Worm (Caenorhabditis elegans) whole organism, L4 larva: ENCODE measurements around the gene fubl-2.

Source experiments
- F49E8.2 ChIP-seq: sonication (generic microtip); optimal IDR thresholded peaks from 2 replicates; lab custom pipeline; 2016; ENCODE audit warnings: missing compliant biosample characterization, mild to moderate bottlenecking, missing genetic modification characterization, borderline replicate concordance
- ctbp-1 ChIP-seq: fragments of 200-800 bp; sonication (Bioruptor generic); IDR thresholded peaks from 2 replicates; pipeline ENCODE4 v1.3.6; 2022; ENCODE audit warnings: missing genetic modification reagents, missing genetic modification characterization, missing compliant biosample characterization
- jun-1 ChIP-seq: fragments of 150-350 bp; optimal IDR thresholded peaks from 2 replicates; lab custom pipeline; 2014; ENCODE audit warnings: missing biosample characterization, missing genetic modification reagents, missing genetic modification characterization
- lin-1 ChIP-seq: fragments of 200-800 bp; sonication (Bioruptor generic); IDR thresholded peaks from 2 replicates; pipeline ENCODE4 v1.3.6; 2022; ENCODE audit warnings: missing genetic modification reagents, missing genetic modification characterization, missing compliant biosample characterization
- lin-13 ChIP-seq: fragments of 150-350 bp; optimal IDR thresholded peaks from 2 replicates; lab custom pipeline; 2014; ENCODE audit warnings: missing biosample characterization, missing genetic modification reagents, missing genetic modification characterization
- nhr-237 ChIP-seq: sonication (generic microtip); optimal IDR thresholded peaks from 2 replicates; lab custom pipeline; 2017; ENCODE audit warnings: missing biosample characterization, missing genetic modification characterization
- pha-4 ChIP-seq, 2 experiments: fragments of 150-350 bp in 1 of 2; fragments of 200-800 bp in 1 of 2; sonication (Bioruptor generic) in 1 of 2; IDR thresholded peaks in 1 of 2; optimal IDR thresholded peaks in 1 of 2; 2 replicates each; pipeline versions ENCODE4 v1.3.6 to Lab custom; 2014 to 2022; ENCODE audit warnings: missing genetic modification characterization in 2 of 2, missing genetic modification reagents in 2 of 2, missing biosample characterization in 1 of 2, missing compliant biosample characterization in 1 of 2
- pqm-1 ChIP-seq: sonication (generic microtip); optimal IDR thresholded peaks from 2 replicates; lab custom pipeline; 2017; ENCODE audit warnings: missing biosample characterization, missing genetic modification characterization
- skn-1 ChIP-seq: fragments of 150-350 bp; optimal IDR thresholded peaks from 2 replicates; lab custom pipeline; 2014; ENCODE audit warnings: missing biosample characterization, missing genetic modification characterization

ce11 chrIII:7112285-7112684 lies 24.7 kb upstream of the fubl-2 start:
- TF ChIP-seq skn-1 (no peak), lin-13 (GFP tag; lab: Kevin White, UChicago) (no peak), ctbp-1 (GFP tag; lab: Robert Waterston, UW) (no peak), nhr-237 (tag; lab: Kevin White, UChicago) (no peak), pha-4 (GFP tag; IDR thresholded peaks at IDR 0.05; lab: Robert Waterston, UW) (no peak), pha-4 (tag; optimal IDR thresholded peaks at IDR 0.05; lab: Kevin White, UChicago) (no peak), F49E8.2 (tag; lab: Kevin White, UChicago) (no peak), lin-1 (GFP tag; lab: Robert Waterston, UW) (no peak), pqm-1 (tag; lab: Kevin White, UChicago) (no peak), jun-1 (tag; lab: Kevin White, UChicago) (no peak)
